Worm (Caenorhabditis elegans) whole organism, L4 larva: ENCODE results near the gene acs-6.
A peak's percentile ranks its signal among the peaks of the same experiment; 100 is the strongest.
"Not testable (repeated sequence)": the region's sequence is repeated elsewhere in the genome, so short reads cannot be mapped to it uniquely, and the experiment has no call there.

Experiments
- D1046.2 ChIP-seq: fragments of 200-800 bp; sonication (Bioruptor generic); IDR thresholded peaks from 2 replicates; pipeline ENCODE4 v1.3.6; 2022; ENCODE audit warnings: missing genetic modification characterization, missing compliant biosample characterization
- F26F4.8 ChIP-seq: fragments of 200-800 bp; sonication (Bioruptor generic); conservative IDR thresholded peaks from 2 replicates; pipeline ENCODE4 v1.3.6; 2022; ENCODE audit warnings: missing genetic modification characterization, missing compliant biosample characterization
- F44E2.7 ChIP-seq: fragments of 200-800 bp; sonication (Bioruptor generic); IDR thresholded peaks from 2 replicates; pipeline ENCODE4 v2.1.2; 2022; ENCODE audit warnings: missing genetic modification characterization, missing compliant biosample characterization
- T20F7.1 ChIP-seq: fragments of 200-800 bp; sonication (Bioruptor generic); optimal IDR thresholded peaks from 2 replicates; lab custom pipeline; 2018; ENCODE audit warnings: mild to moderate bottlenecking, missing genetic modification characterization, missing compliant biosample characterization
- T26A8.4 ChIP-seq: fragments of 200-800 bp; sonication (Bioruptor generic); IDR thresholded peaks from 2 replicates; pipeline ENCODE4 v1.3.6; 2022; ENCODE audit warnings: missing genetic modification characterization, missing compliant biosample characterization
- Y105C5A.15 ChIP-seq: fragments of 200-800 bp; sonication (Bioruptor generic); IDR thresholded peaks from 2 replicates; pipeline ENCODE4 v1.3.6; 2022; ENCODE audit warnings: missing genetic modification characterization, missing compliant biosample characterization
- Y48G9A.11 ChIP-seq: fragments of 200-800 bp; sonication (Bioruptor generic); IDR thresholded peaks from 2 replicates; pipeline ENCODE4 v1.3.6; 2022; ENCODE audit warnings: missing genetic modification reagents, missing genetic modification characterization, missing compliant biosample characterization
- Y5F2A.4 ChIP-seq: fragments of 200-800 bp; sonication (Bioruptor generic); optimal IDR thresholded peaks from 2 replicates; lab custom pipeline; 2018; ENCODE audit warnings: mild to moderate bottlenecking, missing genetic modification characterization, missing compliant biosample characterization
- Y75B8A.6 ChIP-seq: fragments of 200-800 bp; sonication (Bioruptor generic); IDR thresholded peaks from 2 replicates; pipeline ENCODE4 v1.3.6; 2022; ENCODE audit warnings: missing genetic modification reagents, missing genetic modification characterization, missing compliant biosample characterization
- ZK546.5 ChIP-seq, 2 experiments: sonication (generic microtip); optimal IDR thresholded peaks; 2 replicates each; lab custom pipeline; 2017; ENCODE audit warnings: missing biosample characterization in 2 of 2, missing genetic modification characterization in 2 of 2
- arid-1 ChIP-seq: fragments of 200-800 bp; sonication (Bioruptor generic); conservative IDR thresholded peaks from 2 replicates; pipeline ENCODE4 v1.3.6; 2022; ENCODE audit warnings: missing genetic modification reagents, missing genetic modification characterization, missing compliant biosample characterization
- attf-4 ChIP-seq: sonication (generic microtip); optimal IDR thresholded peaks from 3 replicates; lab custom pipeline; 2017; ENCODE audit warnings: missing biosample characterization, missing genetic modification characterization
- ceh-20 ChIP-seq: fragments of 200-800 bp; sonication (Bioruptor generic); IDR thresholded peaks from 2 replicates; pipeline ENCODE4 v1.3.6; 2022; ENCODE audit warnings: missing genetic modification reagents, missing genetic modification characterization, missing compliant biosample characterization
- ceh-44 ChIP-seq: fragments of 200-800 bp; sonication (Bioruptor generic); IDR thresholded peaks from 2 replicates; pipeline ENCODE4 v1.3.6; 2022; ENCODE audit warnings: missing genetic modification reagents, missing genetic modification characterization, missing compliant biosample characterization
- ceh-62 ChIP-seq: sonication (generic microtip); optimal IDR thresholded peaks from 2 replicates; lab custom pipeline; 2017; ENCODE audit warnings: missing biosample characterization, missing genetic modification characterization
- ctbp-1 ChIP-seq: fragments of 200-800 bp; sonication (Bioruptor generic); IDR thresholded peaks from 2 replicates; pipeline ENCODE4 v1.3.6; 2022; ENCODE audit warnings: missing genetic modification reagents, missing genetic modification characterization, missing compliant biosample characterization
- daf-8 ChIP-seq: fragments of 200-800 bp; sonication (Bioruptor generic); IDR thresholded peaks from 2 replicates; pipeline ENCODE4 v1.3.6; 2022; ENCODE audit warnings: missing genetic modification characterization, missing compliant biosample characterization
- dmd-9 ChIP-seq: fragments of 200-800 bp; sonication (Bioruptor generic); IDR thresholded peaks from 2 replicates; pipeline ENCODE4 v1.3.6; 2022; ENCODE audit warnings: missing genetic modification reagents, missing genetic modification characterization, missing compliant biosample characterization
- egl-43 ChIP-seq: fragments of 200-800 bp; sonication (Bioruptor generic); IDR thresholded peaks from 2 replicates; pipeline ENCODE4 v1.3.6; 2022; ENCODE audit warnings: missing genetic modification reagents, missing genetic modification characterization, missing compliant biosample characterization
- hlh-11 ChIP-seq: fragments of 200-800 bp; sonication (Bioruptor generic); optimal IDR thresholded peaks from 2 replicates; lab custom pipeline; 2018; ENCODE audit warnings: mild to moderate bottlenecking, missing genetic modification characterization, missing compliant biosample characterization
- lim-7 ChIP-seq: fragments of 200-800 bp; sonication (Bioruptor generic); IDR thresholded peaks from 2 replicates; pipeline ENCODE4 v1.3.6; 2022; ENCODE audit warnings: missing genetic modification characterization, missing compliant biosample characterization
- lin-29 ChIP-seq: fragments of 200-800 bp; sonication (Bioruptor generic); IDR thresholded peaks from 2 replicates; pipeline ENCODE4 v1.3.6; 2022; ENCODE audit warnings: missing genetic modification reagents, missing genetic modification characterization, missing compliant biosample characterization
- lin-38 ChIP-seq: fragments of 200-800 bp; sonication (Bioruptor generic); IDR thresholded peaks from 2 replicates; pipeline ENCODE4 v1.3.6; 2022; ENCODE audit warnings: missing genetic modification reagents, missing genetic modification characterization, missing compliant biosample characterization
- madf-5 ChIP-seq, 2 experiments: fragments of 200-800 bp; sonication (Bioruptor generic); IDR thresholded peaks; 2 replicates each; pipeline ENCODE4 v1.3.6; 2022; ENCODE audit warnings: missing compliant biosample characterization in 2 of 2, missing genetic modification characterization in 2 of 2
- mdt-29 ChIP-seq: fragments of 200-800 bp; sonication (Bioruptor generic); IDR thresholded peaks from 2 replicates; pipeline ENCODE4 v1.3.6; 2022; ENCODE audit warnings: missing genetic modification reagents, missing genetic modification characterization, missing compliant biosample characterization
- mes-2 ChIP-seq: sonication (generic microtip); optimal IDR thresholded peaks from 2 replicates; lab custom pipeline; 2016; ENCODE audit warnings: missing genotype, mild to moderate bottlenecking, missing genetic modification characterization, missing compliant biosample characterization; ENCODE audit not compliant: poor library complexity, severe bottlenecking
- mxl-3 ChIP-seq: fragments of 200-800 bp; sonication (Bioruptor generic); optimal IDR thresholded peaks from 2 replicates; lab custom pipeline; 2018; ENCODE audit warnings: mild to moderate bottlenecking, missing genetic modification characterization, missing compliant biosample characterization
- nhr-41 ChIP-seq: fragments of 200-800 bp; sonication (Bioruptor generic); IDR thresholded peaks from 2 replicates; pipeline ENCODE4 v1.3.6; 2022; ENCODE audit warnings: missing genetic modification reagents, missing genetic modification characterization, missing compliant biosample characterization
- nhr-6 ChIP-seq: fragments of 150-350 bp; optimal IDR thresholded peaks from 2 replicates; lab custom pipeline; 2014; ENCODE audit warnings: missing biosample characterization, missing genetic modification characterization
- nhr-76 ChIP-seq: fragments of 150-350 bp; optimal IDR thresholded peaks from 2 replicates; lab custom pipeline; 2014; ENCODE audit warnings: missing biosample characterization, missing genetic modification characterization
- pha-4 ChIP-seq, 2 experiments: fragments of 150-350 bp in 1 of 2; fragments of 200-800 bp in 1 of 2; sonication (Bioruptor generic) in 1 of 2; IDR thresholded peaks in 1 of 2; optimal IDR thresholded peaks in 1 of 2; 2 replicates each; pipeline versions ENCODE4 v1.3.6 to Lab custom; 2014 to 2022; ENCODE audit warnings: missing genetic modification characterization in 2 of 2, missing genetic modification reagents in 2 of 2, missing biosample characterization in 1 of 2, missing compliant biosample characterization in 1 of 2
- php-3 ChIP-seq: fragments of 200-800 bp; sonication (Bioruptor generic); IDR thresholded peaks from 2 replicates; pipeline ENCODE4 v1.3.6; 2022; ENCODE audit warnings: missing genetic modification reagents, missing genetic modification characterization, missing compliant biosample characterization
- saeg-2 ChIP-seq: fragments of 200-800 bp; sonication (Bioruptor generic); IDR thresholded peaks from 2 replicates; pipeline ENCODE4 v1.3.6; 2022; ENCODE audit warnings: missing genetic modification reagents, missing genetic modification characterization, missing compliant biosample characterization
- sdz-12 ChIP-seq: fragments of 200-800 bp; sonication (Bioruptor generic); optimal IDR thresholded peaks from 2 replicates; lab custom pipeline; 2018; ENCODE audit warnings: mild to moderate bottlenecking, missing genetic modification characterization, missing compliant biosample characterization
- set-16 ChIP-seq: fragments of 200-800 bp; sonication (Bioruptor generic); IDR thresholded peaks from 2 replicates; pipeline ENCODE4 v1.3.6; 2022; ENCODE audit warnings: missing genetic modification reagents, missing genetic modification characterization, missing compliant biosample characterization
- snpc-1.2 ChIP-seq: fragments of 200-800 bp; sonication (Bioruptor generic); IDR thresholded peaks from 2 replicates; pipeline ENCODE4 v1.3.6; 2022; ENCODE audit warnings: missing genetic modification reagents, missing genetic modification characterization, missing compliant biosample characterization
- tra-1 ChIP-seq: fragments of 200-800 bp; sonication (Bioruptor generic); IDR thresholded peaks from 2 replicates; pipeline ENCODE4 v1.3.6; 2022; ENCODE audit warnings: missing genetic modification reagents, missing genetic modification characterization, missing compliant biosample characterization
- unc-130 ChIP-seq: sonication (generic microtip); optimal IDR thresholded peaks from 2 replicates; lab custom pipeline; 2016; ENCODE audit warnings: missing genetic modification reagents, missing genetic modification characterization, missing compliant biosample characterization
- vab-7 ChIP-seq: fragments of 200-800 bp; sonication (Bioruptor generic); IDR thresholded peaks from 2 replicates; pipeline ENCODE4 v1.3.6; 2022; ENCODE audit warnings: missing genetic modification reagents, missing genetic modification characterization, missing compliant biosample characterization
- zfp-3 ChIP-seq: fragments of 200-800 bp; sonication (Bioruptor generic); conservative IDR thresholded peaks from 2 replicates; pipeline ENCODE4 v1.3.6; 2022; ENCODE audit warnings: missing genetic modification reagents, missing genetic modification characterization, missing compliant biosample characterization
- zip-2 ChIP-seq: fragments of 150-350 bp; optimal IDR thresholded peaks from 2 replicates; lab custom pipeline; 2014; ENCODE audit warnings: missing biosample characterization, missing genetic modification characterization
- ztf-11 ChIP-seq: fragments of 150-350 bp; optimal IDR thresholded peaks from 2 replicates; lab custom pipeline; 2014; ENCODE audit warnings: missing biosample characterization, missing genetic modification characterization

acs-6 gene

ce11 chrII:7031137-7031697 lies 30.6 kb upstream of the acs-6 start (continued):
- no peak for TF ChIP-seq zip-2 (tag; lab: Kevin White, UChicago)
- TF ChIP-seq sdz-12 (GFP tag; lab: Kevin White, UChicago), result no peak
- TF ChIP-seq php-3 (GFP tag; lab: Robert Waterston, UW), result 0 out of 2 replicates have a peak, but pooled peaks have one; percentile 25
- TF ChIP-seq dmd-9, result no peak
- peak; percentile 63 for TF ChIP-seq hlh-11 (tag; lab: Kevin White, UChicago)
- TF ChIP-seq mxl-3 (GFP tag; lab: Kevin White, UChicago), result no peak
- no peak for TF ChIP-seq unc-130 (GFP tag; lab: Kevin White, UChicago)
- no peak for TF ChIP-seq ceh-62 (tag; lab: Kevin White, UChicago)
- TF ChIP-seq ZK546.5 (tag; optimal IDR thresholded peaks at IDR 0.05; lab: Kevin White, UChicago), result no peak
- TF ChIP-seq, all 104 proteins: peak for 13

DNA sequence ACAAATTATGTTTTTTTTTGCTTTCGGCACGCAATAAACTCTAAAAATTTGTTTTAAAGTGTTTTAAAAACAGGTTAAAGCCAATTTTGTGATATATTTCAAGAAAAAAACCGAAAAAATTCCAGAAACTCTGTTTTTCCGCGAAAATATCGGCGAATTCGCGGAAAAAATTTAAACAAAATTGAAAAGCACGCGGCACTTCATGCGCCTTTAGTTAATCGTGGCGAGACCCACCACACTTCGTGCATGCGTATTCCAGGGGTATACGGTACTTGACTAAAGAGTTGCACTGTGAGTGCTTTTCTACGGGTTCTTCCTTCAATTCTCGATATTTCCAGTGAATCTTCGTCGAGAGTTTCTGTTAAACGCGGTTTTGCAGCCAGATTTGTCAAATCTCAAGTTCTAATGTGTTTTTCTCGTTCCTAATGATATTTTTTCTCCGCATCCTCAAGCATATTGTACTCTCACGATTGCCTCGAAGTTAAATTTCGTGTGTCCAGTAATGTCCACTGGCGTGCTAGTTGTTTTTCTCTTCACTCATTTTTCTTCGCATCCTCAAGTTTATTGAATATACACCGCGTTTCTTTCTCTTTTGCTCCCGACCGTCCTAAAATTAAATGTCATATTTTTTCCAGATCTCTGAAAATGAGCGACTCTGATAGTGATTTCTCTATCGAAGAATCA lies 24.0 kb upstream of the acs-6 start, which contains the start of gene cin-4:
Gene cin-4, plus strand, starts transcription at position 634 of the 684 bp plus-strand sequence.
- TF ChIP-seq zfp-3 (GFP tag; lab: Robert Waterston, UW), result no peak
- no peak for TF ChIP-seq ceh-44 (GFP tag; lab: Robert Waterston, UW)
- no peak for TF ChIP-seq attf-4 (tag; lab: Kevin White, UChicago)
- no peak for TF ChIP-seq zip-2 (tag; lab: Kevin White, UChicago)
- TF ChIP-seq nhr-76 (tag; lab: Kevin White, UChicago), result no peak
- no peak for TF ChIP-seq nhr-41 (GFP tag; lab: Robert Waterston, UW)
- TF ChIP-seq D1046.2, result no peak
- TF ChIP-seq Y48G9A.11 (GFP tag; lab: Robert Waterston, UW), result peak; percentile 47; the same call in 1 of the 2 replicates
- TF ChIP-seq lin-38, result peak; percentile 54
- TF ChIP-seq T20F7.1 (GFP tag; lab: Kevin White, UChicago), result no peak
- TF ChIP-seq nhr-6, result no peak
- TF ChIP-seq unc-130 (GFP tag; lab: Kevin White, UChicago), result peak; percentile 42
- TF ChIP-seq Y5F2A.4 (GFP tag; lab: Kevin White, UChicago), result no peak
- no peak for TF ChIP-seq ztf-11 (tag; lab: Kevin White, UChicago)

DNA sequence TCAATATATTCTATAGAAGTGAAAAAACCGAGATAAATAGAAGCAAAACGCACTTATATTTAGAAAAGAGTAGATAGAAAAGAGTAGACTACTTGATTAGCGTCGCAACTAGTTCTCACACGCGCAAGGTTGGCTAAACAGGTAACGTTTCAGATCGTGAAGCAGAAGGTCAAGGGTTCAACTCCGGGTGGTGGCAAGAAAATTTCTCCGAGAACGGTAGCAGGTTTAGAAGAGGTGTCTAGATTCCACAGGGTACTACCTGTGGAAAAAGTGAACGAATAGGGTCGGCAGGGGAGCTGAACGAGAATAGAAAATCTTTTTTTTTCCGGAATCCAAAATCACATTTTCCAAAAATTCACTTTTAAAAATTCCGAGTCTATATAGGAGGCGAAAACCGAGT lies 19.7 kb upstream of the acs-6 start:
- TF ChIP-seq saeg-2 (GFP tag; lab: Robert Waterston, UW) (0 out of 2 replicates have a peak, but pooled peaks have one; percentile 15), D1046.2 (peak; percentile 74; the same call in 1 of the 2 replicates), lim-7 (GFP tag; lab: Robert Waterston, UW) (peak; percentile 79), mes-2 (peak; percentile 3), daf-8 (GFP tag; lab: Robert Waterston, UW) (0 out of 2 replicates have a peak, but pooled peaks have one; percentile 61), F44E2.7 (GFP tag; lab: Robert Waterston, UW) (peak; percentile 91; the same call in 1 of the 2 replicates), T26A8.4 (GFP tag; lab: Robert Waterston, UW) (peak; percentile 73), vab-7 (GFP tag; lab: Robert Waterston, UW) (peak; percentile 69), madf-5 (GFP tag; IDR thresholded peaks at IDR 0.05; lab: Robert Waterston, UW) (peak; percentile 38 to 92; a peak in 3 of 4 replicates), egl-43 (GFP tag; lab: Robert Waterston, UW) (peak; percentile 90), ceh-20 (GFP tag; lab: Robert Waterston, UW) (peak; percentile 24; the same call in 1 of the 2 replicates), Y75B8A.6 (GFP tag; lab: Robert Waterston, UW) (0 out of 2 replicates have a peak, but pooled peaks have one; percentile 15), lin-38 (peak; percentile 82), ctbp-1 (GFP tag; lab: Robert Waterston, UW) (peak; percentile 73), mdt-29 (GFP tag; lab: Robert Waterston, UW) (peak; percentile 70), php-3 (GFP tag; lab: Robert Waterston, UW) (peak; percentile 52; the same call in 1 of the 2 replicates), F26F4.8 (peak; percentile 95), snpc-1.2 (GFP tag; lab: Robert Waterston, UW) (peak; percentile 78), set-16 (GFP tag; lab: Robert Waterston, UW) (0 out of 2 replicates have a peak, but pooled peaks have one; percentile 13), zfp-3 (GFP tag; lab: Robert Waterston, UW) (peak; percentile 46; the same call in 1 of the 2 replicates), Y48G9A.11 (GFP tag; lab: Robert Waterston, UW) (peak; percentile 81), Y105C5A.15 (GFP tag; lab: Robert Waterston, UW) (peak; percentile 81), nhr-41 (GFP tag; lab: Robert Waterston, UW) (peak; percentile 60; the same call in 1 of the 2 replicates), lin-29 (GFP tag; lab: Robert Waterston, UW) (0 out of 2 replicates have a peak, but pooled peaks have one; percentile 30), arid-1 (GFP tag; lab: Robert Waterston, UW) (peak; percentile 75), tra-1 (GFP tag; lab: Robert Waterston, UW) (peak; percentile 80), pha-4 (GFP tag; IDR thresholded peaks at IDR 0.05; lab: Robert Waterston, UW) (peak; percentile 87)
- not testable (repeated sequence) for TF ChIP-seq pha-4 (tag; optimal IDR thresholded peaks at IDR 0.05; lab: Kevin White, UChicago)
